Worm (Caenorhabditis elegans) whole organism, late embryonic: ENCODE measurements around the gene F54D5.17.

Source experiments
- dve-1 ChIP-seq: sonication (generic microtip); optimal IDR thresholded peaks from 2 replicates; lab custom pipeline; 2017; ENCODE audit warnings: antibody characterized with exemption, mild to moderate bottlenecking, missing genetic modification characterization, missing compliant biosample characterization
- nfya-1 ChIP-seq: sonication (generic microtip); optimal IDR thresholded peaks from 2 replicates; lab custom pipeline; 2017; ENCODE audit warnings: missing genetic modification characterization, mild to moderate bottlenecking, missing compliant biosample characterization, antibody characterized with exemption, moderate library complexity

- TF ChIP-seq nfya-1 (tag; lab: Kevin White, UChicago) (no peak), dve-1 (tag; lab: Kevin White, UChicago) (no peak)
Observed at ce11 chrII:11547254-11547687, 9.2 kb upstream of the F54D5.17 start, which contains the start of gene F54D5.7.
